Worm (Caenorhabditis elegans) whole organism, early embryonic: ENCODE measurements around the gene F32B6.4.

Source experiments
- B0310.2 ChIP-seq: sonication (generic microtip); optimal IDR thresholded peaks from 2 replicates; lab custom pipeline; 2016; ENCODE audit warnings: mild to moderate bottlenecking, missing genetic modification characterization, missing compliant biosample characterization
- F13C5.2 ChIP-seq: sonication (generic microtip); optimal IDR thresholded peaks from 2 replicates; lab custom pipeline; 2017; ENCODE audit warnings: mild to moderate bottlenecking, missing genetic modification characterization, inconsistent platforms, missing compliant biosample characterization
- ama-1 ChIP-seq: fragments of 150-350 bp; optimal IDR thresholded peaks from 2 replicates; lab custom pipeline; 2014
- ceh-13 ChIP-seq: fragments of 200-800 bp; sonication (Bioruptor generic); optimal IDR thresholded peaks from 2 replicates; lab custom pipeline; 2018; ENCODE audit warnings: mild to moderate bottlenecking, missing genetic modification characterization, missing compliant biosample characterization
- ceh-36 ChIP-seq: sonication (generic microtip); optimal IDR thresholded peaks from 2 replicates; lab custom pipeline; 2016; ENCODE audit warnings: missing genetic modification characterization, inconsistent platforms, missing compliant biosample characterization
- ets-7 ChIP-seq: sonication (generic microtip); optimal IDR thresholded peaks from 2 replicates; lab custom pipeline; 2016; ENCODE audit warnings: missing genotype, missing genetic modification characterization, missing compliant biosample characterization
- flt-1 ChIP-seq: fragments of 200-800 bp; sonication (Bioruptor generic); IDR thresholded peaks from 2 replicates; pipeline ENCODE4 v1.3.6; 2022; ENCODE audit warnings: missing genetic modification characterization, missing compliant biosample characterization
- hmg-4 ChIP-seq: fragments of 200-800 bp; sonication (Bioruptor generic); optimal IDR thresholded peaks from 2 replicates; lab custom pipeline; 2018; ENCODE audit warnings: mild to moderate bottlenecking, missing genetic modification characterization, missing compliant biosample characterization
- hnd-1 ChIP-seq: sonication (generic microtip); optimal IDR thresholded peaks from 2 replicates; lab custom pipeline; 2016; ENCODE audit warnings: missing genetic modification characterization, missing compliant biosample characterization
- pes-1 ChIP-seq: fragments of 200-800 bp; sonication (Bioruptor generic); IDR thresholded peaks from 2 replicates; pipeline ENCODE4 v1.3.6; 2022; ENCODE audit warnings: missing genetic modification reagents, missing genetic modification characterization, missing compliant biosample characterization
- scrt-1 ChIP-seq: fragments of 200-800 bp; sonication (Bioruptor generic); IDR thresholded peaks from 2 replicates; pipeline ENCODE4 v1.3.6; 2022; ENCODE audit warnings: missing genetic modification characterization, missing compliant biosample characterization
- sea-1 ChIP-seq: fragments of 200-800 bp; sonication (Bioruptor generic); conservative IDR thresholded peaks from 2 replicates; pipeline ENCODE4 v1.3.6; 2022; ENCODE audit warnings: missing genetic modification characterization, missing compliant biosample characterization
- tbx-11 ChIP-seq: fragments of 200-800 bp; sonication (Bioruptor generic); IDR thresholded peaks from 2 replicates; pipeline ENCODE4 v1.3.6; 2022; ENCODE audit warnings: missing genetic modification characterization, missing compliant biosample characterization

ce11 chrIV:9866865-9867264 is 25.0 kb downstream of the F32B6.4 start:
- TF ChIP-seq ceh-13 (GFP tag; lab: Kevin White, UChicago) (no peak), ets-7 (tag; lab: Kevin White, UChicago) (no peak), pes-1 (GFP tag; lab: Robert Waterston, UW) (no peak), tbx-11 (GFP tag; lab: Robert Waterston, UW) (no peak), scrt-1 (no peak), ceh-36 (no peak), F13C5.2 (no peak), ama-1 (lab: Kevin White, UChicago) (no peak), hmg-4 (GFP tag; lab: Kevin White, UChicago) (no peak), B0310.2 (tag; lab: Kevin White, UChicago) (no peak), sea-1 (GFP tag; lab: Robert Waterston, UW) (no peak), flt-1 (GFP tag; lab: Robert Waterston, UW) (no peak), hnd-1 (tag; lab: Kevin White, UChicago) (no peak)
